Worm (Caenorhabditis elegans) whole organism, midembryonic: ENCODE measurements around the gene sra-10.

Experiments
- T22C8.4 ChIP-seq: fragments of 200-800 bp; sonication (Bioruptor generic); IDR thresholded peaks from 2 replicates; pipeline ENCODE4 v1.3.6; 2022; ENCODE audit warnings: missing genetic modification characterization, missing compliant biosample characterization
- cog-1 ChIP-seq: sonication (generic microtip); optimal IDR thresholded peaks from 2 replicates; lab custom pipeline; 2016; ENCODE audit warnings: missing genetic modification characterization, missing compliant biosample characterization
- flt-1 ChIP-seq: fragments of 200-800 bp; sonication (Bioruptor generic); IDR thresholded peaks from 2 replicates; pipeline ENCODE4 v1.3.6; 2022; ENCODE audit warnings: missing genetic modification characterization, missing compliant biosample characterization
- klf-2 ChIP-seq: fragments of 200-800 bp; sonication (Bioruptor generic); conservative IDR thresholded peaks from 2 replicates; pipeline ENCODE4 v1.3.6; 2022; ENCODE audit warnings: missing genetic modification reagents, missing genetic modification characterization, missing compliant biosample characterization
- med-1 ChIP-seq: sonication (generic microtip); optimal IDR thresholded peaks from 2 replicates; lab custom pipeline; 2017; ENCODE audit warnings: missing genetic modification characterization, mild to moderate bottlenecking, missing compliant biosample characterization, antibody characterized with exemption, missing genetic modification reagents; ENCODE audit not compliant: insufficient read depth
- ref-1 ChIP-seq: fragments of 200-800 bp; sonication (Bioruptor generic); conservative IDR thresholded peaks from 2 replicates; pipeline ENCODE4 v1.3.6; 2022; ENCODE audit warnings: missing genetic modification reagents, missing genetic modification characterization, missing compliant biosample characterization
- ztf-23 ChIP-seq: fragments of 200-800 bp; sonication (Bioruptor generic); IDR thresholded peaks from 2 replicates; pipeline ENCODE4 v1.3.6; 2022; ENCODE audit warnings: missing genetic modification reagents, missing genetic modification characterization, missing compliant biosample characterization
- ztf-29 ChIP-seq: fragments of 200-800 bp; sonication (Bioruptor generic); IDR thresholded peaks from 2 replicates; pipeline ENCODE4 v1.3.6; 2022; ENCODE audit warnings: missing genetic modification reagents, missing genetic modification characterization, missing compliant biosample characterization

ce11 chrII:10917174-10917573 is 22.3 kb upstream of the sra-10 start, which contains the start of gene F44F4.10:
- TF ChIP-seq cog-1 (tag; lab: Kevin White, UChicago) = no peak
- TF ChIP-seq ref-1 (GFP tag; lab: Robert Waterston, UW) = no peak
- TF ChIP-seq med-1 (GFP tag; lab: Kevin White, UChicago) = no peak
- no peak for TF ChIP-seq klf-2 (GFP tag; lab: Robert Waterston, UW)
- TF ChIP-seq ztf-23 (GFP tag; lab: Robert Waterston, UW) = no peak
- no peak for TF ChIP-seq flt-1
- no peak for TF ChIP-seq ztf-29 (GFP tag; lab: Robert Waterston, UW)
- no peak for TF ChIP-seq T22C8.4
